Worm (Caenorhabditis elegans) whole organism, young adult: ENCODE results near the gene atf-7.
A peak's percentile ranks its signal among the peaks of the same experiment; 100 is the strongest.

ENCODE experiments used
- B0336.3 ChIP-seq: fragments of 200-800 bp; sonication (Bioruptor generic); IDR thresholded peaks from 2 replicates; pipeline ENCODE4 v1.3.6; 2022; ENCODE audit warnings: missing genetic modification characterization, missing compliant biosample characterization
- C06A6.2 ChIP-seq: fragments of 200-800 bp; sonication (Bioruptor generic); conservative IDR thresholded peaks from 2 replicates; pipeline ENCODE4 v1.3.6; 2022; ENCODE audit warnings: missing genetic modification characterization, missing compliant biosample characterization
- C17E4.6 ChIP-seq: fragments of 200-800 bp; sonication (Bioruptor generic); IDR thresholded peaks from 2 replicates; pipeline ENCODE4 v1.3.6; 2022; ENCODE audit warnings: missing genetic modification reagents, missing genetic modification characterization, missing compliant biosample characterization
- D2030.7 ChIP-seq: fragments of 200-800 bp; sonication (Bioruptor generic); IDR thresholded peaks from 2 replicates; pipeline ENCODE4 v1.3.6; 2022; ENCODE audit warnings: missing genetic modification reagents, missing genetic modification characterization, missing compliant biosample characterization
- F10E7.11 ChIP-seq: sonication (generic microtip); optimal IDR thresholded peaks from 2 replicates; lab custom pipeline; 2017; ENCODE audit warnings: mild to moderate bottlenecking, missing genetic modification characterization, moderate library complexity, missing compliant biosample characterization
- F22D6.2 ChIP-seq: sonication (generic microtip); optimal IDR thresholded peaks from 2 replicates; lab custom pipeline; 2016; ENCODE audit warnings: mild to moderate bottlenecking, missing genetic modification characterization, missing compliant biosample characterization
- F33H1.4 ChIP-seq: fragments of 200-800 bp; sonication (Bioruptor generic); IDR thresholded peaks from 2 replicates; pipeline ENCODE4 v1.3.6; 2022; ENCODE audit warnings: missing genetic modification reagents, missing genetic modification characterization, missing compliant biosample characterization
- F37B4.10 ChIP-seq: fragments of 200-800 bp; sonication (Bioruptor generic); IDR thresholded peaks from 2 replicates; pipeline ENCODE4 v1.3.6; 2022; ENCODE audit warnings: missing genetic modification characterization, missing compliant biosample characterization
- F39B2.1 ChIP-seq: fragments of 200-800 bp; sonication (Bioruptor generic); IDR thresholded peaks from 2 replicates; pipeline ENCODE4 v1.3.6; 2022; ENCODE audit warnings: missing genetic modification reagents, missing genetic modification characterization, missing compliant biosample characterization
- F49E8.2 ChIP-seq: sonication (generic microtip); optimal IDR thresholded peaks from 3 replicates; lab custom pipeline; 2017; ENCODE audit warnings: missing genetic modification characterization, mild to moderate bottlenecking, missing compliant biosample characterization, antibody characterized with exemption, moderate library complexity; ENCODE audit not compliant: insufficient read depth
- T07F8.4 ChIP-seq: sonication (generic microtip); optimal IDR thresholded peaks from 2 replicates; lab custom pipeline; 2016; ENCODE audit warnings: mild to moderate bottlenecking, missing genetic modification characterization, moderate library complexity, missing compliant biosample characterization
- Y53F4B.3 ChIP-seq: fragments of 200-800 bp; sonication (Bioruptor generic); IDR thresholded peaks from 2 replicates; pipeline ENCODE4 v1.3.6; 2022; ENCODE audit warnings: missing genetic modification reagents, missing genetic modification characterization, missing compliant biosample characterization
- Y67H2A.10 ChIP-seq: fragments of 200-800 bp; sonication (Bioruptor generic); conservative IDR thresholded peaks from 2 replicates; pipeline ENCODE4 v1.3.6; 2022; ENCODE audit warnings: missing genetic modification reagents, missing genetic modification characterization, missing compliant biosample characterization
- ZK185.1 ChIP-seq: sonication (generic microtip); optimal IDR thresholded peaks from 2 replicates; lab custom pipeline; 2016; ENCODE audit warnings: mild to moderate bottlenecking, missing genetic modification characterization, missing compliant biosample characterization; ENCODE audit not compliant: poor library complexity, severe bottlenecking
- akir-1 ChIP-seq: fragments of 200-800 bp; sonication (Bioruptor generic); optimal IDR thresholded peaks from 2 replicates; lab custom pipeline; 2018; ENCODE audit warnings: mild to moderate bottlenecking, missing genetic modification characterization, moderate library complexity, missing compliant biosample characterization
- ama-1 ChIP-seq, 3 experiments: fragments of 150-350 bp in 1 of 3; sonication (generic microtip) in 2 of 3; optimal IDR thresholded peaks; 2 replicates each; lab custom pipeline; 2014 to 2018; ENCODE audit warnings: missing biosample characterization in 2 of 3, missing genetic modification characterization in 2 of 3, missing genetic modification reagents in 2 of 3
- aptf-2 ChIP-seq: fragments of 200-800 bp; sonication (Bioruptor generic); conservative IDR thresholded peaks from 2 replicates; pipeline ENCODE4 v1.3.6; 2022; ENCODE audit warnings: missing genetic modification reagents, missing genetic modification characterization, missing compliant biosample characterization
- athp-1 ChIP-seq: sonication (generic microtip); optimal IDR thresholded peaks from 2 replicates; lab custom pipeline; 2017; ENCODE audit warnings: mild to moderate bottlenecking, missing genetic modification characterization, missing compliant biosample characterization
- attf-3 ChIP-seq: fragments of 200-800 bp; sonication (Bioruptor generic); conservative IDR thresholded peaks from 2 replicates; pipeline ENCODE4 v1.3.6; 2022; ENCODE audit warnings: missing genetic modification reagents, missing genetic modification characterization, missing compliant biosample characterization
- attf-5 ChIP-seq: fragments of 200-800 bp; sonication (Bioruptor generic); optimal IDR thresholded peaks from 2 replicates; lab custom pipeline; 2018; ENCODE audit warnings: mild to moderate bottlenecking, missing genetic modification characterization, missing compliant biosample characterization
- bed-1 ChIP-seq: fragments of 200-800 bp; sonication (Bioruptor generic); IDR thresholded peaks from 2 replicates; pipeline ENCODE4 v1.3.6; 2022; ENCODE audit warnings: missing genetic modification reagents, missing genetic modification characterization, missing compliant biosample characterization
- ceh-91 ChIP-seq: fragments of 200-800 bp; sonication (Bioruptor generic); IDR thresholded peaks from 2 replicates; pipeline ENCODE4 v1.3.6; 2022; ENCODE audit warnings: missing genetic modification reagents, missing genetic modification characterization, missing compliant biosample characterization
- die-1 ChIP-seq: sonication (generic microtip); optimal IDR thresholded peaks from 2 replicates; lab custom pipeline; 2016; ENCODE audit warnings: missing genotype, mild to moderate bottlenecking, missing genetic modification characterization, missing compliant biosample characterization
- efl-1 ChIP-seq: fragments of 150-350 bp; optimal IDR thresholded peaks from 2 replicates; lab custom pipeline; 2014; ENCODE audit warnings: missing biosample characterization, missing genetic modification reagents, missing genetic modification characterization
- ets-4 ChIP-seq: fragments of 200-800 bp; sonication (Bioruptor generic); optimal IDR thresholded peaks from 2 replicates; lab custom pipeline; 2018; ENCODE audit warnings: mild to moderate bottlenecking, missing genetic modification characterization, missing compliant biosample characterization
- fkh-3 ChIP-seq: sonication (generic microtip); optimal IDR thresholded peaks from 2 replicates; lab custom pipeline; 2016; ENCODE audit warnings: mild to moderate bottlenecking, missing genetic modification characterization, missing compliant biosample characterization
- him-1 ChIP-seq: sonication (generic microtip); optimal IDR thresholded peaks from 2 replicates; lab custom pipeline; 2016; ENCODE audit warnings: missing genotype, missing genetic modification reagents, missing genetic modification characterization, missing compliant biosample characterization
- hlh-26 ChIP-seq: fragments of 200-800 bp; sonication (Bioruptor generic); conservative IDR thresholded peaks from 2 replicates; pipeline ENCODE4 v1.3.6; 2022; ENCODE audit warnings: missing genetic modification reagents, missing genetic modification characterization, missing compliant biosample characterization
- hmg-20 ChIP-seq: fragments of 200-800 bp; sonication (Bioruptor generic); IDR thresholded peaks from 2 replicates; pipeline ENCODE4 v1.3.6; 2022; ENCODE audit warnings: missing genetic modification reagents, missing genetic modification characterization, missing compliant biosample characterization
- hsf-1 ChIP-seq: fragments of 200-800 bp; sonication (Bioruptor generic); IDR thresholded peaks from 2 replicates; pipeline ENCODE4 v1.3.6; 2022; ENCODE audit warnings: missing genetic modification reagents, missing genetic modification characterization, missing compliant biosample characterization
- lin-54 ChIP-seq: fragments of 200-800 bp; sonication (Bioruptor generic); optimal IDR thresholded peaks from 2 replicates; lab custom pipeline; 2018; ENCODE audit warnings: mild to moderate bottlenecking, missing genetic modification characterization, missing compliant biosample characterization
- madf-3 ChIP-seq: fragments of 200-800 bp; sonication (Bioruptor generic); IDR thresholded peaks from 2 replicates; pipeline ENCODE4 v1.3.6; 2022; ENCODE audit warnings: missing genetic modification reagents, missing genetic modification characterization, missing compliant biosample characterization
- madf-8 ChIP-seq: fragments of 200-800 bp; sonication (Bioruptor generic); conservative IDR thresholded peaks from 2 replicates; pipeline ENCODE4 v1.3.6; 2022; ENCODE audit warnings: missing genetic modification reagents, missing genetic modification characterization, missing compliant biosample characterization
- mel-28 ChIP-seq: sonication (generic microtip); optimal IDR thresholded peaks from 2 replicates; lab custom pipeline; 2016; ENCODE audit warnings: borderline replicate concordance, mild to moderate bottlenecking, missing genetic modification characterization, missing compliant biosample characterization
- nfyb-1 ChIP-seq: fragments of 200-800 bp; sonication (Bioruptor generic); IDR thresholded peaks from 2 replicates; pipeline ENCODE4 v1.3.6; 2022; ENCODE audit warnings: missing genetic modification reagents, missing genetic modification characterization, missing compliant biosample characterization
- nhr-179 ChIP-seq: sonication (generic microtip); optimal IDR thresholded peaks from 2 replicates; lab custom pipeline; 2016; ENCODE audit warnings: mild to moderate bottlenecking, missing genetic modification characterization, missing compliant biosample characterization
- nhr-80 ChIP-seq: sonication (generic microtip); optimal IDR thresholded peaks from 2 replicates; lab custom pipeline; 2016; ENCODE audit warnings: missing genetic modification characterization, missing compliant biosample characterization
- nhr-90 ChIP-seq: sonication (generic microtip); optimal IDR thresholded peaks from 2 replicates; lab custom pipeline; 2016; ENCODE audit warnings: missing genotype, mild to moderate bottlenecking, missing genetic modification characterization, missing compliant biosample characterization
- pbrm-1 ChIP-seq: fragments of 200-800 bp; sonication (Bioruptor generic); IDR thresholded peaks from 2 replicates; pipeline ENCODE4 v1.3.6; 2022; ENCODE audit warnings: missing genetic modification reagents, missing genetic modification characterization, missing compliant biosample characterization
- rec-8 ChIP-seq, 2 experiments: sonication (generic microtip); optimal IDR thresholded peaks; 2 replicates each; lab custom pipeline; 2016; ENCODE audit warnings: mild to moderate bottlenecking in 2 of 2, missing genetic modification characterization in 2 of 2, missing genetic modification reagents in 2 of 2, missing genotype in 2 of 2, missing biosample characterization in 1 of 2, missing compliant biosample characterization in 1 of 2, moderate library complexity in 1 of 2
- repo-1 ChIP-seq: sonication (generic microtip); optimal IDR thresholded peaks from 2 replicates; lab custom pipeline; 2017; ENCODE audit warnings: mild to moderate bottlenecking, missing genetic modification characterization, missing compliant biosample characterization
- snpc-3.4 ChIP-seq: sonication (generic microtip); optimal IDR thresholded peaks from 2 replicates; lab custom pipeline; 2017; ENCODE audit warnings: missing genetic modification characterization, mild to moderate bottlenecking, missing compliant biosample characterization, antibody characterized with exemption, moderate library complexity, missing genotype, missing genetic modification reagents
- somi-1 ChIP-seq: fragments of 200-800 bp; sonication (Bioruptor generic); optimal IDR thresholded peaks from 2 replicates; lab custom pipeline; 2018; ENCODE audit warnings: mild to moderate bottlenecking, missing genetic modification characterization, missing compliant biosample characterization
- xnd-1 ChIP-seq: sonication (generic microtip); optimal IDR thresholded peaks from 2 replicates; lab custom pipeline; 2016; ENCODE audit warnings: missing genotype, missing genetic modification reagents, missing genetic modification characterization, missing compliant biosample characterization
- ztf-22 ChIP-seq: fragments of 200-800 bp; sonication (Bioruptor generic); optimal IDR thresholded peaks from 2 replicates; lab custom pipeline; 2018; ENCODE audit warnings: mild to moderate bottlenecking, missing genetic modification characterization, moderate library complexity, missing compliant biosample characterization
- ztf-26 ChIP-seq: sonication (generic microtip); optimal IDR thresholded peaks from 2 replicates; lab custom pipeline; 2017; ENCODE audit warnings: missing genetic modification characterization, missing compliant biosample characterization
- ztf-6 ChIP-seq: fragments of 200-800 bp; sonication (Bioruptor generic); IDR thresholded peaks from 2 replicates; pipeline ENCODE4 v1.3.6; 2022; ENCODE audit warnings: missing genetic modification reagents, missing genetic modification characterization, missing compliant biosample characterization

atf-7 gene

ce11 chrIII:4508064-4508905 is 9.4 kb upstream of the atf-7 start, which contains the start of the genes cct-5 and F25F2.1 (continued):
- TF ChIP-seq rec-8 (tag; optimal IDR thresholded peaks at IDR 0.05; lab: Kevin White, UChicago) (no peak), aptf-2 (GFP tag; lab: Robert Waterston, UW) (no peak), ets-4 (GFP tag; lab: Kevin White, UChicago) (no peak), ceh-91 (GFP tag; lab: Robert Waterston, UW) (peak; percentile 96), athp-1 (tag; lab: Kevin White, UChicago) (peak; percentile 77), snpc-3.4 (tag; lab: Kevin White, UChicago) (peak; percentile 92), D2030.7 (GFP tag; lab: Robert Waterston, UW) (peak; percentile 92), hmg-20 (GFP tag; lab: Robert Waterston, UW) (no peak), Y67H2A.10 (GFP tag; lab: Robert Waterston, UW) (peak; percentile 65; the same call in 1 of the 2 replicates), C06A6.2 (GFP tag; lab: Robert Waterston, UW) (no peak), attf-5 (GFP tag; lab: Kevin White, UChicago) (peak; percentile 59), F33H1.4 (GFP tag; lab: Robert Waterston, UW) (peak; percentile 81), ztf-26 (tag; lab: Kevin White, UChicago) (no peak), nfyb-1 (GFP tag; lab: Robert Waterston, UW) (0 out of 2 replicates have a peak, but pooled peaks have one; percentile 51), ztf-6 (GFP tag; lab: Robert Waterston, UW) (no peak), F49E8.2 (tag; lab: Kevin White, UChicago) (peak; percentile 72), hlh-26 (GFP tag; lab: Robert Waterston, UW) (no peak), ztf-22 (GFP tag; lab: Kevin White, UChicago) (no peak), bed-1 (no peak), ama-1 (optimal IDR thresholded peaks at IDR 0.05; lab: Kevin White, UChicago) (no peak), ama-1 (GFP tag; optimal IDR thresholded peaks at IDR 0.05; lab: Kevin White, UChicago) (no peak), nhr-80 (no peak), somi-1 (GFP tag; lab: Kevin White, UChicago) (no peak), F22D6.2 (tag; lab: Kevin White, UChicago) (no peak), F37B4.10 (no peak), repo-1 (tag; lab: Kevin White, UChicago) (no peak), attf-3 (no peak), xnd-1 (tag; lab: Kevin White, UChicago) (peak; percentile 82), F39B2.1 (GFP tag; lab: Robert Waterston, UW) (no peak), pbrm-1 (GFP tag; lab: Robert Waterston, UW) (peak; percentile 70), efl-1 (peak; percentile 97), fkh-3 (tag; lab: Kevin White, UChicago) (no peak), hsf-1 (GFP tag; lab: Robert Waterston, UW) (peak; percentile 98), die-1 (tag; lab: Kevin White, UChicago) (no peak), nhr-179 (tag; lab: Kevin White, UChicago) (no peak), madf-3 (GFP tag; lab: Robert Waterston, UW) (peak; percentile 82; the same call in 1 of the 2 replicates), nhr-90 (tag; lab: Kevin White, UChicago) (no peak), madf-8 (GFP tag; lab: Robert Waterston, UW) (peak; percentile 97), B0336.3 (GFP tag; lab: Robert Waterston, UW) (no peak; the same call in 1 of the 2 replicates), mel-28 (tag; lab: Kevin White, UChicago) (no peak), akir-1 (GFP tag; lab: Kevin White, UChicago) (no peak), lin-54 (GFP tag; lab: Kevin White, UChicago) (peak; percentile 95), C17E4.6 (peak; percentile 61; the same call in 1 of the 2 replicates), F10E7.11 (tag; lab: Kevin White, UChicago) (no peak), Y53F4B.3 (GFP tag; lab: Robert Waterston, UW) (no peak), T07F8.4 (tag; lab: Kevin White, UChicago) (no peak), ZK185.1 (no peak), him-1 (peak; percentile 47)
